Fruit fly (Drosophila melanogaster) whole organism, embryonic: Measurements from ENCODE around the gene CG33631.
A peak's percentile ranks its signal among the peaks of the same experiment; 100 is the strongest.

Experiments
- Asciz ChIP-seq: fragments of 200-800 bp; sonication (Bioruptor generic); optimal IDR thresholded peaks from 2 replicates; lab custom pipeline; 2017; ENCODE audit warnings: missing biosample characterization, mild to moderate bottlenecking, missing genetic modification characterization, missing genetic modification reagents
- Atf6 ChIP-seq: fragments of 200-800 bp; sonication (Bioruptor generic); IDR thresholded peaks from 2 replicates; pipeline ENCODE4 v1.3.6; 2022; ENCODE audit warnings: missing biosample characterization, missing genetic modification characterization
- CG10147 ChIP-seq: fragments of 200-800 bp; sonication (Bioruptor generic); optimal IDR thresholded peaks from 2 replicates; lab custom pipeline; 2019; ENCODE audit warnings: missing biosample characterization, mild to moderate bottlenecking, missing genetic modification characterization, moderate library complexity
- CG1024 ChIP-seq: fragments of 200-800 bp; sonication (Bioruptor generic); IDR thresholded peaks from 2 replicates; pipeline ENCODE4 v1.3.6; 2022; ENCODE audit warnings: missing biosample characterization, missing genetic modification characterization
- CG10543 ChIP-seq: fragments of 200-800 bp; sonication (Bioruptor generic); optimal IDR thresholded peaks from 3 replicates; lab custom pipeline; 2017; ENCODE audit warnings: missing biosample characterization, mild to moderate bottlenecking, missing genetic modification characterization, moderate library complexity
- CG11723 ChIP-seq: fragments of 200-800 bp; sonication (Bioruptor generic); optimal IDR thresholded peaks from 2 replicates; lab custom pipeline; 2017; ENCODE audit warnings: missing biosample characterization, mild to moderate bottlenecking, missing genetic modification characterization
- CG12769 ChIP-seq: fragments of 200-800 bp; sonication (Bioruptor generic); optimal IDR thresholded peaks from 2 replicates; lab custom pipeline; 2019; ENCODE audit warnings: missing biosample characterization, mild to moderate bottlenecking, missing genetic modification characterization, moderate library complexity
- CG13624 ChIP-seq: fragments of 200-800 bp; sonication (Bioruptor generic); optimal IDR thresholded peaks from 2 replicates; lab custom pipeline; 2016; ENCODE audit warnings: missing biosample characterization, missing genetic modification characterization
- CG17802 ChIP-seq: fragments of 200-800 bp; sonication (Bioruptor generic); optimal IDR thresholded peaks from 2 replicates; lab custom pipeline; 2018; ENCODE audit warnings: missing biosample characterization, mild to moderate bottlenecking, missing genetic modification characterization, moderate library complexity
- CG3847 ChIP-seq: fragments of 200-800 bp; sonication (Bioruptor generic); IDR thresholded peaks from 2 replicates; pipeline ENCODE4 v1.3.6; 2022; ENCODE audit warnings: missing biosample characterization, missing genetic modification characterization
- CG4617 ChIP-seq: fragments of 200-800 bp; sonication (Bioruptor generic); optimal IDR thresholded peaks from 3 replicates; lab custom pipeline; 2016; ENCODE audit warnings: missing biosample characterization, missing genetic modification characterization, borderline replicate concordance
- CG6765 ChIP-seq: fragments of 200-800 bp; sonication (Bioruptor generic); optimal IDR thresholded peaks from 3 replicates; lab custom pipeline; 2017; ENCODE audit warnings: missing biosample characterization, mild to moderate bottlenecking, missing genetic modification characterization
- CG7963 ChIP-seq: fragments of 200-800 bp; sonication (Bioruptor generic); IDR thresholded peaks from 3 replicates; pipeline ENCODE4 v1.3.6; 2022; ENCODE audit warnings: missing biosample characterization, missing genetic modification characterization; ENCODE audit not compliant: partially characterized antibody
- CG9437 ChIP-seq: fragments of 200-800 bp; sonication (Bioruptor generic); optimal IDR thresholded peaks from 2 replicates; lab custom pipeline; 2018; ENCODE audit warnings: missing biosample characterization, mild to moderate bottlenecking, missing genetic modification characterization
- Deaf1 ChIP-seq: fragments of 200-800 bp; optimal IDR thresholded peaks from 3 replicates; lab custom pipeline; 2019; ENCODE audit warnings: missing biosample characterization, mild to moderate bottlenecking, missing genetic modification characterization, moderate library complexity
- ERR ChIP-seq: fragments of 200-800 bp; sonication (Bioruptor generic); optimal IDR thresholded peaks from 2 replicates; lab custom pipeline; 2016; ENCODE audit warnings: missing biosample characterization, missing genetic modification characterization
- Ets65A ChIP-seq: fragments of 200-800 bp; sonication (Bioruptor generic); peaks from one replicate; lab custom pipeline; 2016; ENCODE audit warnings: missing biosample characterization, missing genetic modification characterization
- H15 ChIP-seq: fragments of 200-800 bp; sonication (Bioruptor generic); IDR thresholded peaks from 3 replicates; pipeline ENCODE4 v1.3.6; 2022; ENCODE audit warnings: missing biosample characterization, missing genetic modification characterization
- HLHmδ ChIP-seq: fragments of 200-800 bp; sonication (Bioruptor generic); optimal IDR thresholded peaks from 2 replicates; lab custom pipeline; 2018; ENCODE audit warnings: missing biosample characterization, mild to moderate bottlenecking, missing genetic modification characterization, moderate library complexity
- Myb ChIP-seq: fragments of 200-800 bp; sonication (Bioruptor generic); optimal IDR thresholded peaks from 2 replicates; lab custom pipeline; 2016; ENCODE audit warnings: missing biosample characterization, missing genetic modification characterization
- NFAT ChIP-seq: fragments of 200-800 bp; sonication (Bioruptor generic); IDR thresholded peaks from 2 replicates; pipeline ENCODE4 v1.3.6; 2022; ENCODE audit warnings: missing biosample characterization, missing genetic modification characterization
- Neu2 ChIP-seq: fragments of 200-800 bp; sonication (Bioruptor generic); optimal IDR thresholded peaks from 3 replicates; lab custom pipeline; 2016; ENCODE audit warnings: missing biosample characterization, missing genetic modification characterization, borderline replicate concordance
- Nf-YB ChIP-seq: fragments of 200-800 bp; sonication (Bioruptor generic); optimal IDR thresholded peaks from 3 replicates; lab custom pipeline; 2019; ENCODE audit warnings: missing biosample characterization, mild to moderate bottlenecking, missing genetic modification characterization, moderate library complexity
- Rfx ChIP-seq: fragments of 200-800 bp; sonication (Bioruptor generic); IDR thresholded peaks from 2 replicates; pipeline ENCODE4 v1.3.6; 2022; ENCODE audit warnings: missing biosample characterization, missing genetic modification characterization
- Side ChIP-seq: fragments of 200-800 bp; sonication (Bioruptor generic); optimal IDR thresholded peaks from 2 replicates; lab custom pipeline; 2016; ENCODE audit warnings: missing biosample characterization, missing genetic modification characterization
- Sry-δ ChIP-seq: fragments of 200-800 bp; sonication (Bioruptor generic); optimal IDR thresholded peaks from 2 replicates; lab custom pipeline; 2016; ENCODE audit warnings: missing biosample characterization, missing genetic modification characterization
- Usf ChIP-seq: fragments of 200-800 bp; sonication (Bioruptor generic); optimal IDR thresholded peaks from 2 replicates; lab custom pipeline; 2017; ENCODE audit warnings: missing genotype, missing biosample characterization, missing genetic modification characterization
- ato ChIP-seq: fragments of 200-800 bp; sonication (Bioruptor generic); IDR thresholded peaks from 2 replicates; pipeline ENCODE4 v1.3.6; 2022; ENCODE audit warnings: missing biosample characterization, missing genetic modification characterization; ENCODE audit not compliant: partially characterized antibody
- bbx ChIP-seq: fragments of 200-800 bp; sonication (Bioruptor generic); IDR thresholded peaks from 2 replicates; pipeline ENCODE4 v1.3.6; 2022; ENCODE audit warnings: missing biosample characterization, missing genetic modification characterization; ENCODE audit not compliant: partially characterized antibody
- ci ChIP-seq: fragments of 200-800 bp; sonication (Bioruptor generic); IDR thresholded peaks from 3 replicates; pipeline ENCODE4 v1.3.6; 2022; ENCODE audit warnings: missing biosample characterization, missing genetic modification characterization
- crc ChIP-seq: fragments of 200-800 bp; sonication (Bioruptor generic); optimal IDR thresholded peaks from 2 replicates; lab custom pipeline; 2016; ENCODE audit warnings: missing biosample characterization, missing genetic modification characterization
- crol ChIP-seq: fragments of 200-800 bp; sonication (Bioruptor generic); IDR thresholded peaks from 2 replicates; pipeline ENCODE4 v1.3.6; 2022; ENCODE audit warnings: missing biosample characterization, missing genetic modification characterization
- ftz-f1 ChIP-seq: fragments of 200-800 bp; sonication (Bioruptor generic); optimal IDR thresholded peaks from 2 replicates; lab custom pipeline; 2016; ENCODE audit warnings: missing biosample characterization, missing genetic modification characterization
- grau ChIP-seq: fragments of 200-800 bp; optimal IDR thresholded peaks from 3 replicates; lab custom pipeline; 2019; ENCODE audit warnings: missing biosample characterization, mild to moderate bottlenecking, missing genetic modification characterization, moderate library complexity
- hth ChIP-seq: fragments of >200 bp; optimal IDR thresholded peaks from 2 replicates; lab custom pipeline; 2017; ENCODE audit warnings: inconsistent platforms
- kay ChIP-seq: fragments of 200-800 bp; sonication (Bioruptor generic); optimal IDR thresholded peaks from 2 replicates; lab custom pipeline; 2016; ENCODE audit warnings: missing biosample characterization, missing genetic modification characterization
- lbe ChIP-seq: fragments of 200-800 bp; sonication (Bioruptor generic); optimal IDR thresholded peaks from 2 replicates; lab custom pipeline; 2016; ENCODE audit warnings: missing biosample characterization, mild to moderate bottlenecking, missing genetic modification characterization
- lilli ChIP-seq: fragments of 200-800 bp; sonication (Bioruptor generic); optimal IDR thresholded peaks from 3 replicates; lab custom pipeline; 2016; ENCODE audit warnings: missing biosample characterization, missing genetic modification characterization
- mirr ChIP-seq: fragments of 200-800 bp; sonication (Bioruptor generic); optimal IDR thresholded peaks from 3 replicates; lab custom pipeline; 2018; ENCODE audit warnings: missing biosample characterization, mild to moderate bottlenecking, missing genetic modification characterization
- otp ChIP-seq: fragments of 200-800 bp; sonication (Bioruptor generic); IDR thresholded peaks from 3 replicates; pipeline ENCODE4, ENCODE4 v1.3.6; 2022; ENCODE audit warnings: missing biosample characterization, missing genetic modification characterization
- sens ChIP-seq: fragments of 200-800 bp; sonication (Bioruptor generic); peaks from one replicate; lab custom pipeline; 2016; ENCODE audit warnings: missing biosample characterization, missing genetic modification characterization
- sens-2 ChIP-seq: fragments of 200-800 bp; sonication (Bioruptor generic); IDR thresholded peaks from 2 replicates; pipeline ENCODE4 v1.3.6; 2022; ENCODE audit warnings: missing biosample characterization, missing genetic modification characterization
- shn ChIP-seq: fragments of 200-800 bp; sonication (Bioruptor generic); optimal IDR thresholded peaks from 3 replicates; lab custom pipeline; 2016; ENCODE audit warnings: missing biosample characterization, missing genetic modification characterization
- sisA ChIP-seq: fragments of 200-800 bp; sonication (Bioruptor generic); IDR thresholded peaks from 2 replicates; pipeline ENCODE4 v1.3.6; 2022; ENCODE audit warnings: missing biosample characterization, missing genetic modification characterization
- sr ChIP-seq: fragments of 200-800 bp; sonication (Bioruptor generic); IDR thresholded peaks from 3 replicates; pipeline ENCODE4 v1.3.6; 2022; ENCODE audit warnings: missing biosample characterization, missing genetic modification characterization
- tll ChIP-seq, 2 experiments: fragments of 200-800 bp in 1 of 2; fragments of >200 bp in 1 of 2; sonication (Bioruptor generic) in 1 of 2; optimal IDR thresholded peaks; 2 replicates each; lab custom pipeline; 2017 to 2019; ENCODE audit warnings: missing biosample characterization in 2 of 2, missing genetic modification characterization in 2 of 2, mild to moderate bottlenecking in 1 of 2, moderate library complexity in 1 of 2
- zen ChIP-seq: fragments of 200-800 bp; sonication (Bioruptor generic); optimal IDR thresholded peaks from 3 replicates; lab custom pipeline; 2018; ENCODE audit warnings: missing biosample characterization, mild to moderate bottlenecking, missing genetic modification characterization, moderate library complexity

The CG33631 gene

dm6 chr3R:10100498-10101196 is 36.8 kb downstream of the CG33631 start (continued):
- peak; percentile 18 for TF ChIP-seq CG13624 (GFP tag; lab: Kevin White, UChicago)
- TF ChIP-seq Neu2, result no peak
- no peak for TF ChIP-seq sens-2 (GFP tag; lab: Robert Waterston, UW)
- no peak for TF ChIP-seq crc (GFP tag; lab: Kevin White, UChicago)
- TF ChIP-seq Side (GFP tag; lab: Kevin White, UChicago), result peak; percentile 63
- TF ChIP-seq Usf (GFP tag; lab: Kevin White, UChicago), result no peak
- TF ChIP-seq CG11723, result no peak
- TF ChIP-seq CG9437, result no peak
- peak; percentile 62 for TF ChIP-seq ERR (GFP tag; lab: Kevin White, UChicago)
- TF ChIP-seq CG10543, result peak; percentile 6
- no peak for TF ChIP-seq Asciz
- TF ChIP-seq zen (tag; lab: Kevin White, UChicago), result no peak
- peak; percentile 15 for TF ChIP-seq HLHmδ (GFP tag; lab: Kevin White, UChicago)

DNA sequence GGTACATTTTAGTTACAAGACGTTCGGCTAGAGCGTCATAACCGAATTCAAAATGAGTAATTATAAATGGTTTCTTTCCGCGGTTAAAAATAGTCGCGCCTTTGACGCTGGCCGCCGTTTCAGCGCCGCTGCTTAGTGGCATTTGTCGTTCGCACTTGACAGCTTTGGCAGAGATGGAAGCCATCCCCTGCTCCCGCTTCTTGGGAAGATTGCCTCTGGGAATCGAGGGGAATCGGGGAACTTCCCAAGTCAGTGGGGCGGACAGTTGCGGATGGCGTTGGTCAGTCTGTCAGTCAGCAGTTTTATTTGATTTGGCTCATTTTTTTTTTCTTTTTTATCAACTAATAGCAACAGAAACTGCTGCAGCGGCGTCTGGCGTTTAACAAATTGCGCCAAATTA is 43.0 kb downstream of the CG33631 start:
- TF ChIP-seq CG1024 (GFP tag; lab: Robert Waterston, UW), result no peak
- TF ChIP-seq CG6765 (GFP tag; lab: Kevin White, UChicago), result no peak
- TF ChIP-seq NFAT (GFP tag; lab: Robert Waterston, UW), result no peak
- TF ChIP-seq CG12769 (tag; lab: Kevin White, UChicago), result peak; percentile 58
- no peak for TF ChIP-seq otp
- no peak for TF ChIP-seq Myb (GFP tag; lab: Kevin White, UChicago)
- TF ChIP-seq Sry-δ (GFP tag; lab: Kevin White, UChicago), result no peak
- no peak for TF ChIP-seq Rfx (GFP tag; lab: Robert Waterston, UW)
- no peak for TF ChIP-seq ftz-f1 (GFP tag; lab: Kevin White, UChicago)
- TF ChIP-seq CG4617 (GFP tag; lab: Kevin White, UChicago), result no peak
- no peak for TF ChIP-seq lilli (GFP tag; lab: Kevin White, UChicago)
- 0 out of 2 replicates have a peak, but pooled peaks have one; percentile 22 for TF ChIP-seq crol (GFP tag; lab: Robert Waterston, UW)
- TF ChIP-seq CG10147 (GFP tag; lab: Kevin White, UChicago), result no peak
- TF ChIP-seq crc (GFP tag; lab: Kevin White, UChicago), result no peak
- no peak for TF ChIP-seq Neu2
- TF ChIP-seq Ets65A (GFP tag; lab: Kevin White, UChicago), result no peak
- no peak for TF ChIP-seq ato (GFP tag; lab: Robert Waterston, UW)
- TF ChIP-seq sens, result peak; percentile 64
- no peak for TF ChIP-seq lbe (GFP tag; lab: Kevin White, UChicago)
- TF ChIP-seq ci (GFP tag; lab: Robert Waterston, UW), result 0 out of 3 replicates have a peak, but pooled peaks have one; percentile 15
- no peak for TF ChIP-seq mirr (GFP tag; lab: Kevin White, UChicago)
- TF ChIP-seq shn (GFP tag; lab: Kevin White, UChicago), result no peak
- no peak for TF ChIP-seq CG17802 (tag; lab: Kevin White, UChicago)

DNA sequence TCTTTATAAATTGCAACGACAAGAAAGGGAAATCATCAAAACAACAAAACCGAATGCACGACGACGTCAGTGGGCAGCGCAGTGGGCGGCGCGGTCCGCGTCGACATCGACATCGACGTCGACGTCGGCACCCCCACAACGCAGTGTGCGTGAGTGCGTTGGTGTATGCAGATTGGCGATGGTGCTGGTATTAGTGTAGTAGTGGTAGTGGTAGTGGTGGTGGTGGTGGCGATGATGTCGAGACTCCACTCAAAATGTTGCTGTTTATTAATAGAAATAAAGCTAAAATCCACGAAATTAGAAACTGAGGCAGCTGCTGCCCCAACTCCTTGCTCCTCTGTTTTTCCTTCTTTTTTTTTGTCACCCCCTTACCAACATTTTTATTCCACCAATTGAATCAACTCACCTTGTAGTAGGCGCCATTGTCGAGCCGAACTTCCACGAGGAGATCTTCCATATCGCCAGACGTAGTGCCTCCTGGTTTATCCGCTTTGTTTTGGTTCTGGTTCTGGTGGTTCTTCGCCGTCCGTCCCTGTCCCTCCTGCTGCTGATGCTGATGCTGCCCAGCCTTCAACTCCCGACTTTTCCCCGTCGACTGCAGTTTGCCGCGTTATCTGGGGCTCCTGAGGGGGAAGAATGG is 44.6 kb downstream of the CG33631 start:
- no peak for TF ChIP-seq hth (lab: Kevin White, UChicago)
- TF ChIP-seq Atf6 (GFP tag; lab: Robert Waterston, UW), result no peak
- no peak for TF ChIP-seq sisA (GFP tag; lab: Robert Waterston, UW)
- TF ChIP-seq crol (GFP tag; lab: Robert Waterston, UW), result peak; percentile 51
- TF ChIP-seq H15 (GFP tag; lab: Robert Waterston, UW), result no peak
- TF ChIP-seq CG12769 (tag; lab: Kevin White, UChicago), result peak; percentile 4
- no peak for TF ChIP-seq grau (tag; lab: Kevin White, UChicago)
- TF ChIP-seq CG3847 (GFP tag; lab: Robert Waterston, UW), result no peak
- peak; percentile 56 for TF ChIP-seq Nf-YB (GFP tag; lab: Kevin White, UChicago)
- TF ChIP-seq Deaf1, result peak; percentile 24
- peak; percentile 46; the same call in 1 of the 2 replicates for TF ChIP-seq bbx (GFP tag; lab: Robert Waterston, UW)
- TF ChIP-seq CG7963 (GFP tag; lab: Robert Waterston, UW), result 0 out of 3 replicates have a peak, but pooled peaks have one; percentile 11
- TF ChIP-seq sr (GFP tag; lab: Robert Waterston, UW), result peak; percentile 94
- no peak for TF ChIP-seq kay (GFP tag; lab: Kevin White, UChicago)
- TF ChIP-seq tll (GFP tag; optimal IDR thresholded peaks at IDR 0.05; lab: Kevin White, UChicago), result no peak
